Fruit fly (Drosophila melanogaster) whole organism, pupa: ENCODE data around the gene Fancm.
A peak's percentile ranks its signal among the peaks of the same experiment; 100 is the strongest.

ENCODE experiments used
- CG10348 ChIP-seq: fragments of 200-800 bp; sonication (Bioruptor generic); IDR thresholded peaks from 2 replicates; pipeline ENCODE4 v1.3.6; 2022; ENCODE audit warnings: missing biosample characterization, missing genetic modification characterization
- CG12605 ChIP-seq: fragments of 200-800 bp; sonication (Bioruptor generic); IDR thresholded peaks from 2 replicates; pipeline ENCODE4 v1.3.6; 2022; ENCODE audit warnings: missing biosample characterization, missing genetic modification characterization
- CG13204 ChIP-seq: fragments of 200-800 bp; sonication (Bioruptor generic); optimal IDR thresholded peaks from 2 replicates; lab custom pipeline; 2018; ENCODE audit warnings: missing biosample characterization, mild to moderate bottlenecking, missing genetic modification characterization, moderate library complexity
- CG14655 ChIP-seq: fragments of 200-800 bp; sonication (Bioruptor generic); optimal IDR thresholded peaks from 3 replicates; lab custom pipeline; 2017; ENCODE audit warnings: mild to moderate bottlenecking, missing biosample characterization, missing genetic modification reagents, missing genetic modification characterization
- CG15710 ChIP-seq: fragments of 200-800 bp; sonication (Bioruptor generic); optimal IDR thresholded peaks from 2 replicates; lab custom pipeline; 2018; ENCODE audit warnings: missing biosample characterization, mild to moderate bottlenecking, missing genetic modification characterization, moderate library complexity
- CG17806 ChIP-seq: fragments of 200-800 bp; sonication (Bioruptor generic); optimal IDR thresholded peaks from 2 replicates; lab custom pipeline; 2018; ENCODE audit warnings: missing biosample characterization, mild to moderate bottlenecking, missing genetic modification characterization, moderate library complexity
- CG32121 ChIP-seq: fragments of 200-800 bp; sonication (Bioruptor generic); IDR thresholded peaks from 2 replicates; pipeline ENCODE4 v1.3.6; 2022; ENCODE audit warnings: missing biosample characterization, missing genetic modification characterization
- CG34367 ChIP-seq: fragments of 200-800 bp; sonication (Bioruptor generic); optimal IDR thresholded peaks from 2 replicates; lab custom pipeline; 2018; ENCODE audit warnings: missing biosample characterization, mild to moderate bottlenecking, missing genetic modification characterization
- CG4496 ChIP-seq: fragments of 200-800 bp; sonication (Bioruptor generic); IDR thresholded peaks from 3 replicates; pipeline ENCODE4 v1.3.6; 2022; ENCODE audit warnings: missing biosample characterization, missing genetic modification characterization
- CG8159 ChIP-seq: fragments of 200-800 bp; sonication (Bioruptor generic); optimal IDR thresholded peaks from 3 replicates; lab custom pipeline; 2018; ENCODE audit warnings: missing biosample characterization, mild to moderate bottlenecking, missing genetic modification characterization, moderate library complexity
- CG8301 ChIP-seq: fragments of 200-800 bp; sonication (Bioruptor generic); optimal IDR thresholded peaks from 2 replicates; lab custom pipeline; 2018; ENCODE audit warnings: missing biosample characterization, mild to moderate bottlenecking, missing genetic modification characterization
- CG9948 ChIP-seq: fragments of 200-800 bp; sonication (Bioruptor generic); optimal IDR thresholded peaks from 2 replicates; lab custom pipeline; 2018; ENCODE audit warnings: missing biosample characterization, mild to moderate bottlenecking, missing genetic modification characterization, moderate library complexity
- D1 ChIP-seq: fragments of 200-800 bp; sonication (Bioruptor generic); optimal IDR thresholded peaks from 2 replicates; lab custom pipeline; 2018; ENCODE audit warnings: missing biosample characterization, mild to moderate bottlenecking, missing genetic modification characterization, moderate library complexity
- EcR ChIP-seq: fragments of 200-800 bp; sonication (Bioruptor generic); optimal IDR thresholded peaks from 3 replicates; lab custom pipeline; 2019; ENCODE audit warnings: missing biosample characterization, missing genetic modification characterization, mild to moderate bottlenecking, moderate library complexity, missing genetic modification reagents
- Ets98B ChIP-seq: fragments of 200-800 bp; sonication (Bioruptor generic); IDR thresholded peaks from 2 replicates; pipeline ENCODE4 v1.3.6; 2022; ENCODE audit warnings: missing biosample characterization, missing genetic modification characterization
- Pif1A ChIP-seq: fragments of 200-800 bp; sonication (Bioruptor generic); optimal IDR thresholded peaks from 3 replicates; lab custom pipeline; 2016; ENCODE audit warnings: missing biosample characterization, missing genetic modification characterization
- Pif1B ChIP-seq: fragments of 200-800 bp; sonication (Bioruptor generic); optimal IDR thresholded peaks from 3 replicates; lab custom pipeline; 2016; ENCODE audit warnings: missing biosample characterization, missing genetic modification characterization
- Snoo ChIP-seq: fragments of 200-800 bp; sonication (Bioruptor generic); optimal IDR thresholded peaks from 3 replicates; lab custom pipeline; 2017; ENCODE audit warnings: missing biosample characterization, mild to moderate bottlenecking, missing genetic modification characterization, inconsistent platforms
- fd96Ca ChIP-seq: fragments of 200-800 bp; sonication (Bioruptor generic); IDR thresholded peaks from 3 replicates; pipeline ENCODE4 v1.3.6; 2022; ENCODE audit warnings: missing biosample characterization, missing genetic modification characterization
- gl ChIP-seq: fragments of 200-800 bp; sonication (Bioruptor generic); optimal IDR thresholded peaks from 2 replicates; lab custom pipeline; 2018; ENCODE audit warnings: missing biosample characterization, mild to moderate bottlenecking, missing genetic modification characterization
- rn ChIP-seq: fragments of 200-800 bp; sonication (Bioruptor generic); IDR thresholded peaks from 2 replicates; pipeline ENCODE4 v1.3.6; 2022; ENCODE audit warnings: missing biosample characterization, missing genetic modification characterization

Gene Fancm

DNA sequence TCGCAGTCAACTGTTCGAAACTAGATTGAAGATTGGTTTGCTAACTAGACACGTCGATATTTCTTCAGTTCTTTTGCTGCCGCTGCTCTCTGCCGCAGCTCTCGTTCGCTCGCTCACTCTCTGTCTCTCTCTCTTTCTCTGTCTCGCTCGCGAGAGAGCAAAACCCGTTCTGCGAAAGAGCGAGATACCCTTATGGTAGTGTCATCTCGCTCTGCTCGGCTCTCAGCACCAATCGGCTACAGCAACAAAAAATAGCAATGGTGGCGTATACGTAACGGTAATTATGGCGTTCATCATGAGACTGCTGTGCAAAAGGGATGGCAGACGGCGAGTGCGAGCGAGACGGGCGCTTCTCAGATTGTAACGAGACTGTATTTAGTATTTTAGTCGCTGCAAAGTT is 35.8 kb upstream of the Fancm start, which contains the start of gene lbe:
Gene lbe (minus strand): TSS at position 204 of the 400 bp plus-strand sequence.
- TF ChIP-seq Ets98B (GFP tag; lab: Robert Waterston, UW) (no peak), CG12605 (GFP tag; lab: Robert Waterston, UW) (peak; percentile 32; the same call in 1 of the 2 replicates), CG8301 (no peak), fd96Ca (0 out of 3 replicates have a peak, but pooled peaks have one; percentile 30), Pif1B (GFP tag; lab: Kevin White, UChicago) (no peak), CG10348 (GFP tag; lab: Robert Waterston, UW) (no peak)

DNA sequence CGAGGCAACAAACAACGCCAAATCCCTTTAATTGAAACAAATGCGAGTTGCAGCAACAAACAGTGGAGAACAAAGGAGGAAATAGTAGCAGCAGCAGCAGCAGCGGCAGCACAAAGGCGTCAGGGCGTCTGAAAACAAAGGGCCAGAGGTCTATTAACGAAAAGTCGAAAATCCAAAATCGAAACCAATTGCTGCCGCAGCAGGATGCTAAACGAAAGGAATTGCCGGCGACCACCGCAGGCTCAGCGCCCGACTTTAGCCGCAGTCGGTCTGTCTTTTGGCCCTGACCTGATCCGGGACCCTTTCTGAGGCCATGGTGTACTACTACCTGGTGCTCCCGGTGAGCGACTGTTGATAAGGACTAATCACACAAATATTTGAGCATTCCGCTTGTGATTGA is 34.5 kb upstream of the Fancm start:
- TF ChIP-seq Ets98B (GFP tag; lab: Robert Waterston, UW): no peak
- no peak for TF ChIP-seq CG32121 (GFP tag; lab: Robert Waterston, UW)
- no peak for TF ChIP-seq CG4496 (GFP tag; lab: Robert Waterston, UW)
- no peak for TF ChIP-seq CG8159 (tag; lab: Kevin White, UChicago)
- no peak for TF ChIP-seq Pif1A
- TF ChIP-seq fd96Ca: no peak
- no peak for TF ChIP-seq EcR (GFP tag; lab: Kevin White, UChicago)
- no peak for TF ChIP-seq CG15710 (tag; lab: Kevin White, UChicago)

DNA sequence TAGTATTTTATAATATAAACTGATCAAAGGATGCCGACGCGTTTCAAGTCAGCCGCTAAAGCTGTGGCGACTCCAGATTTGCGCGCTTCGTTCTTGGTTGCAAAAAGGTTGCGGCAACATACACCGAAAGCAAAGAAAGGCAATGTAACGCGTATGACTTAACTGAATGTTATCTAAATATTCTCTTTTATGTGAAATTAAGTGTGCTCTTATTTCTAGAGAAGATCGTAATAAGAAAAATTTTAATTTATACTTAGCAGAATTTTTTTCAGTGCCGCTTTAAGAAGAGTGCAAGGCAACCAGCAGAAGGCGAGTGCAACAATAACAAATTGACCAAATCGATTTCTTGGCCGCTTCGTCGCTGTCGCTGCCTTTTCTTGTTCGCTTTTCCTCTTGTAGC is 30.0 kb upstream of the Fancm start:
- TF ChIP-seq Ets98B (GFP tag; lab: Robert Waterston, UW) (no peak), EcR (GFP tag; lab: Kevin White, UChicago) (no peak), CG8301 (no peak), D1 (tag; lab: Kevin White, UChicago) (no peak), CG17806 (no peak), CG14655 (GFP tag; lab: Kevin White, UChicago) (peak; percentile 36), gl (tag; lab: Kevin White, UChicago) (no peak), CG8159 (tag; lab: Kevin White, UChicago) (peak; percentile 46), CG15710 (tag; lab: Kevin White, UChicago) (no peak), CG34367 (peak; percentile 11), CG32121 (GFP tag; lab: Robert Waterston, UW) (no peak), Snoo (tag; lab: Kevin White, UChicago) (no peak), rn (GFP tag; lab: Robert Waterston, UW) (no peak), Pif1A (peak; percentile 8), Pif1B (GFP tag; lab: Kevin White, UChicago) (peak; percentile 12), fd96Ca (no peak), CG12605 (GFP tag; lab: Robert Waterston, UW) (no peak), CG13204 (GFP tag; lab: Kevin White, UChicago) (no peak), CG9948 (no peak), CG4496 (GFP tag; lab: Robert Waterston, UW) (no peak), CG10348 (GFP tag; lab: Robert Waterston, UW) (no peak)

DNA sequence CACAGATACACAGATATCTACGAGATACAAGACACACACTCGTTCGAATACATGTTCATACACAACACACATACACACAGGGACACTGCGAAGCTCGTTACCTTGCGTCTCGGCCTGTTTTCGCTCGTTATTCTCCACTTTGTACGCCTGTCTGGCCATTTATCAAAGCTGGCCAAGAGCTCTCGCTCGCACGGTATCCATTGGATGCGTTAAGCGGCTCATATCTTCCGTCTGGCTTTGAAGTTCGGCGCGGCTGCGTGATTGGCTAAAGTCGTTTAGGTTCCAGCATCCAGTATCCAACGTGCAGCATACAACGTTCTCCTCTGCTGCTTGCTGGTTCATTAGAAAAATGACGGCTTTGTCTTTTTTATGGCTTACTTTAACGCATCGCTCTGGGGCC is 25.4 kb upstream of the Fancm start:
- TF ChIP-seq CG9948: no peak
- no peak for TF ChIP-seq CG10348 (GFP tag; lab: Robert Waterston, UW)
- TF ChIP-seq gl (tag; lab: Kevin White, UChicago): no peak
- TF ChIP-seq CG13204 (GFP tag; lab: Kevin White, UChicago): no peak
- no peak for TF ChIP-seq rn (GFP tag; lab: Robert Waterston, UW)
- no peak for TF ChIP-seq CG12605 (GFP tag; lab: Robert Waterston, UW)
- no peak for TF ChIP-seq CG14655 (GFP tag; lab: Kevin White, UChicago)
- TF ChIP-seq CG8301: no peak
- no peak for TF ChIP-seq Ets98B (GFP tag; lab: Robert Waterston, UW)
- TF ChIP-seq Snoo (tag; lab: Kevin White, UChicago): no peak

DNA sequence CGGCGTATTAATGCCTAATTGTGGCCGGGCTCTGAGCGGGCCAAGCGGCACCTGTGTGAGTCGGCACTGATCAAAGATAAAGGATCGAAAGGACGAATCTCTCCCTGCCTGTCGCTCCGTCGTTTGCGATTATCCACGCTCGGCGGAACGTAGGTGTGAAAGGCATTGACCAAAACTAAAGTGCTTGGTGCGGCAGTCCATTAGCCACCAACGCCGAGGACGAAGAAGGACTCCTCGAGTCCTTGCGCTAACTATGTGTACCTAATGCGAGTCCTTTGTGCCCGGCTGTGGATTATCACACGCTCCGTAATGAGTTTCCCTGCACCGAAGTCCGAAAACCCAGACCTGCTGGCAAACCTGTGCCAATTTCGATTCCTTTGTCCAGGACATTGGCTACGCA is 23.7 kb upstream of the Fancm start:
- TF ChIP-seq CG9948: no peak
- no peak for TF ChIP-seq CG13204 (GFP tag; lab: Kevin White, UChicago)
- no peak for TF ChIP-seq Snoo (tag; lab: Kevin White, UChicago)
- no peak for TF ChIP-seq rn (GFP tag; lab: Robert Waterston, UW)
- TF ChIP-seq EcR (GFP tag; lab: Kevin White, UChicago): no peak
- TF ChIP-seq CG14655 (GFP tag; lab: Kevin White, UChicago): no peak
- TF ChIP-seq CG8301: no peak
- TF ChIP-seq CG12605 (GFP tag; lab: Robert Waterston, UW): no peak
- TF ChIP-seq Ets98B (GFP tag; lab: Robert Waterston, UW): no peak
- no peak for TF ChIP-seq CG4496 (GFP tag; lab: Robert Waterston, UW)
- no peak for TF ChIP-seq fd96Ca
- TF ChIP-seq CG32121 (GFP tag; lab: Robert Waterston, UW): no peak
- no peak for TF ChIP-seq D1 (tag; lab: Kevin White, UChicago)
- TF ChIP-seq CG34367: no peak
- no peak for TF ChIP-seq CG10348 (GFP tag; lab: Robert Waterston, UW)
- no peak for TF ChIP-seq CG8159 (tag; lab: Kevin White, UChicago)
- TF ChIP-seq CG15710 (tag; lab: Kevin White, UChicago): no peak

DNA sequence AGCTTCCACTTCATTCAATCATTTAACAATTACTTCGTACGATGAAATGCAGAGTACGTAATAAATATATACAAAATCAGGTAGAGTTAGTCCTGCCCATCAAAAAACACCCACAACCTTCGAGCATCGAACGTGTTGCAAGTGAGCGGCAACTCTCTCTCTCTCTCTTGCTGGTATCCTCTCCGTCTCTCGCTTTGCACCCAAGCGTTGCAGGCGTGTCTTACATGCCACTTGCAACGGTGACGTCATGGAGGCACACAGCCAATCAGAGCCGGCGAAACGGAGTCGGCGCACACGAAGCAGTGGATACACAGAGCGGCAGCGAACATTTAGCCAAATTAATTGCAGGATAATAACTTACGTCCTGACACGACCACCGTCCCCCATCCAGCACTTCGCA is 22.2 kb upstream of the Fancm start:
- TF ChIP-seq CG13204 (GFP tag; lab: Kevin White, UChicago) (no peak), gl (tag; lab: Kevin White, UChicago) (no peak), D1 (tag; lab: Kevin White, UChicago) (no peak), CG34367 (no peak), CG12605 (GFP tag; lab: Robert Waterston, UW) (no peak), Pif1B (GFP tag; lab: Kevin White, UChicago) (no peak), EcR (GFP tag; lab: Kevin White, UChicago) (no peak), CG10348 (GFP tag; lab: Robert Waterston, UW) (no peak), Ets98B (GFP tag; lab: Robert Waterston, UW) (no peak), CG8301 (no peak), CG8159 (tag; lab: Kevin White, UChicago) (no peak), rn (GFP tag; lab: Robert Waterston, UW) (no peak), CG14655 (GFP tag; lab: Kevin White, UChicago) (no peak), CG32121 (GFP tag; lab: Robert Waterston, UW) (no peak), Pif1A (no peak), Snoo (tag; lab: Kevin White, UChicago) (no peak)
